Worm (Caenorhabditis elegans): ENCODE data around the gene lnkn-1.

ce11 chrIII:8904914-8905665 is 15.1 kb downstream of the lnkn-1 start, which contains the start of gene unc-32:
- no peak for TF ChIP-seq nhr-237 (tag; optimal IDR thresholded peaks at IDR 0.05)
- TF ChIP-seq ztf-11 (tag; optimal IDR thresholded peaks at IDR 0.05): no peak
- TF ChIP-seq nhr-11 (tag; optimal IDR thresholded peaks at IDR 0.05): no peak
- peak; percentile 52 for TF ChIP-seq lin-13 (GFP tag; optimal IDR thresholded peaks at IDR 0.05)
- TF ChIP-seq dmd-4 (tag; optimal IDR thresholded peaks at IDR 0.05): no peak
- no peak for TF ChIP-seq ceh-82 (tag; optimal IDR thresholded peaks at IDR 0.05)
- TF ChIP-seq egl-27 (tag; optimal IDR thresholded peaks at IDR 0.05): peak; percentile 29
